Worm (Caenorhabditis elegans) whole organism, early embryonic: ENCODE measurements around the gene F32H5.1.

Source experiments
- F13C5.2 ChIP-seq: sonication (generic microtip); optimal IDR thresholded peaks from 2 replicates; lab custom pipeline; 2017; ENCODE audit warnings: mild to moderate bottlenecking, missing genetic modification characterization, inconsistent platforms, missing compliant biosample characterization
- ama-1 ChIP-seq: fragments of 150-350 bp; optimal IDR thresholded peaks from 2 replicates; lab custom pipeline; 2014
- ets-7 ChIP-seq: sonication (generic microtip); optimal IDR thresholded peaks from 2 replicates; lab custom pipeline; 2016; ENCODE audit warnings: missing genotype, missing genetic modification characterization, missing compliant biosample characterization
- flt-1 ChIP-seq: fragments of 200-800 bp; sonication (Bioruptor generic); IDR thresholded peaks from 2 replicates; pipeline ENCODE4 v1.3.6; 2022; ENCODE audit warnings: missing genetic modification characterization, missing compliant biosample characterization
- hnd-1 ChIP-seq: sonication (generic microtip); optimal IDR thresholded peaks from 2 replicates; lab custom pipeline; 2016; ENCODE audit warnings: missing genetic modification characterization, missing compliant biosample characterization
- sea-1 ChIP-seq: fragments of 200-800 bp; sonication (Bioruptor generic); conservative IDR thresholded peaks from 2 replicates; pipeline ENCODE4 v1.3.6; 2022; ENCODE audit warnings: missing genetic modification characterization, missing compliant biosample characterization

ce11 chrV:13313045-13313623 lies 44.7 kb downstream of the F32H5.1 start, which contains the start of gene C50B6.3:
- no peak for TF ChIP-seq hnd-1
- TF ChIP-seq F13C5.2 (tag; lab: Kevin White, UChicago), result no peak
- no peak for TF ChIP-seq ets-7
- TF ChIP-seq ama-1 (lab: Kevin White, UChicago), result no peak
- TF ChIP-seq sea-1 (GFP tag; lab: Robert Waterston, UW), result no peak
- TF ChIP-seq flt-1, result no peak
